Fruit fly (Drosophila melanogaster): ENCODE measurements around the gene Best3.

The Best3 gene

dm6 chr3L:15311457-15312368 is 9.1 kb upstream of the Best3 start:
- TF ChIP-seq CG8478 (optimal IDR thresholded peaks at IDR 0.05), result no peak
- no peak for TF ChIP-seq CTCF (optimal IDR thresholded peaks at IDR 0.05)

dm6 chr3L:15306447-15306846 is 3.9 kb upstream of the Best3 start:
- TF ChIP-seq CTCF (optimal IDR thresholded peaks at IDR 0.05) (no peak), CG8478 (optimal IDR thresholded peaks at IDR 0.05) (no peak)

- TF ChIP-seq CTCF (optimal IDR thresholded peaks at IDR 0.05), result no peak
- TF ChIP-seq CG8478 (optimal IDR thresholded peaks at IDR 0.05), result no peak
These were observed 2.5 kb upstream of the Best3 start for dm6 chr3L:15305036-15305613.

- TF ChIP-seq CTCF (optimal IDR thresholded peaks at IDR 0.05) (no peak), CG8478 (optimal IDR thresholded peaks at IDR 0.05) (no peak)
These were observed 1.8 kb upstream of the Best3 start, which contains the start of gene CG7255 for dm6 chr3L:15304224-15305035. Gene CG7255, plus strand, starts transcription at chr3L:15304255.

dm6 chr3L:15303630-15304029 is 1.0 kb upstream of the Best3 start:
- TF ChIP-seq CTCF (optimal IDR thresholded peaks at IDR 0.05), result no peak
- TF ChIP-seq CG8478 (optimal IDR thresholded peaks at IDR 0.05), result no peak

- TF ChIP-seq CTCF (optimal IDR thresholded peaks at IDR 0.05) (no peak), CG8478 (optimal IDR thresholded peaks at IDR 0.05) (no peak)
These were observed 3.9 kb downstream of the Best3 start, which contains the start of gene Best4 for dm6 chr3L:15298658-15299057. Gene Best4, plus strand, starts transcription at chr3L:15298958.

dm6 chr3L:15289257-15289762 is 13.3 kb downstream of the Best3 start:
- TF ChIP-seq CG8478 (optimal IDR thresholded peaks at IDR 0.05), result no peak

dm6 chr3L:15286948-15287347 is 15.6 kb downstream of the Best3 start:
- TF ChIP-seq CTCF (optimal IDR thresholded peaks at IDR 0.05) (peak in 1 of 2 experiments; percentile 62), CG8478 (optimal IDR thresholded peaks at IDR 0.05) (no peak)

dm6 chr3L:15281069-15281468 is 21.5 kb downstream of the Best3 start:
- no peak for TF ChIP-seq CG8478 (optimal IDR thresholded peaks at IDR 0.05)
- TF ChIP-seq CTCF (optimal IDR thresholded peaks at IDR 0.05), result no peak

dm6 chr3L:15275469-15276153 is 27.0 kb downstream of the Best3 start:
- TF ChIP-seq CTCF (optimal IDR thresholded peaks at IDR 0.05), result no peak
- no peak for TF ChIP-seq CG8478 (optimal IDR thresholded peaks at IDR 0.05)

dm6 chr3L:15268707-15269385 is 33.7 kb downstream of the Best3 start:
- TF ChIP-seq CG8478 (optimal IDR thresholded peaks at IDR 0.05) (no peak), CTCF (optimal IDR thresholded peaks at IDR 0.05) (no peak)

- TF ChIP-seq CG8478 (optimal IDR thresholded peaks at IDR 0.05) (no peak), CTCF (optimal IDR thresholded peaks at IDR 0.05) (peak; percentile 56 to 87)
These were observed 34.6 kb downstream of the Best3 start for dm6 chr3L:15267710-15268609.

dm6 chr3L:15266628-15267027 is 36.0 kb downstream of the Best3 start:
- TF ChIP-seq CG8478 (optimal IDR thresholded peaks at IDR 0.05) (no peak), CTCF (optimal IDR thresholded peaks at IDR 0.05) (no peak)

All from S2 (cell line).